Fruit fly (Drosophila melanogaster): ENCODE results near the gene Octbeta1R.

The Octbeta1R gene

dm6 chr3R:22568508-22568907, 71.5 kb downstream of the Octbeta1R start:
- TF ChIP-seq foxo (GFP tag; optimal IDR thresholded peaks at IDR 0.05) (no peak), Hr83 (GFP tag; optimal IDR thresholded peaks at IDR 0.05; ENCODE audit: poor library complexity, severe bottlenecking) (no peak), Vsx2 (GFP tag; optimal IDR thresholded peaks at IDR 0.05; ENCODE audit: partially characterized antibody) (no peak), sage (GFP tag; optimal IDR thresholded peaks at IDR 0.05) (no peak), Abd-B (GFP tag; optimal IDR thresholded peaks at IDR 0.05) (no peak), ey (GFP tag; optimal IDR thresholded peaks at IDR 0.05) (no peak), Myc (optimal IDR thresholded peaks at IDR 0.05) (no peak), Hr78 (GFP tag; optimal IDR thresholded peaks at IDR 0.05) (no peak), CG32264 (GFP tag; optimal IDR thresholded peaks at IDR 0.05) (no peak), dl (GFP tag; optimal IDR thresholded peaks at IDR 0.05; ENCODE audit: insufficient read depth in 1 of 2, partially characterized antibody in 2 of 2) (no peak), dsf (GFP tag; optimal IDR thresholded peaks at IDR 0.05; ENCODE audit: borderline replicate concordance) (no peak), woc (GFP tag; optimal IDR thresholded peaks at IDR 0.05) (no peak), h (GFP tag; optimal IDR thresholded peaks at IDR 0.05) (no peak), Mio (GFP tag; optimal IDR thresholded peaks at IDR 0.05) (no peak), jim (GFP tag; optimal IDR thresholded peaks at IDR 0.05) (no peak), Hnf4 (GFP tag; optimal IDR thresholded peaks at IDR 0.05) (no peak), GATAd (GFP tag; optimal IDR thresholded peaks at IDR 0.05) (no peak), usp (GFP tag; optimal IDR thresholded peaks at IDR 0.05) (no peak), tai (GFP tag; optimal IDR thresholded peaks at IDR 0.05) (no peak)

All from whole organism, wandering third instar larva.